Fruit fly (Drosophila melanogaster): ENCODE data around the gene CG10657.

The CG10657 gene

dm6 chr3L:12461953-12462352 lies 35.1 kb downstream of the CG10657 start (continued):
- TF ChIP-seq run (tag; optimal IDR thresholded peaks at IDR 0.05), result no peak
- peak; percentile 80 for TF ChIP-seq grau (tag; optimal IDR thresholded peaks at IDR 0.05)
- peak; percentile 61 for TF ChIP-seq sqz (GFP tag; optimal IDR thresholded peaks at IDR 0.05)
- no peak for TF ChIP-seq CG10274 (GFP tag; optimal IDR thresholded peaks at IDR 0.05)
- no peak for TF ChIP-seq CG17612 (GFP tag; IDR thresholded peaks at IDR 0.05)
- TF ChIP-seq CG6854 (GFP tag; optimal IDR thresholded peaks at IDR 0.05), result no peak
- no peak for TF ChIP-seq ATbp (GFP tag; optimal IDR thresholded peaks at IDR 0.05)
- TF ChIP-seq CG14860 (GFP tag; IDR thresholded peaks at IDR 0.05; ENCODE audit: partially characterized antibody), result no peak
- TF ChIP-seq twi (tag; optimal IDR thresholded peaks at IDR 0.05), result no peak
- no peak for TF ChIP-seq NC2β (GFP tag; optimal IDR thresholded peaks at IDR 0.05)
- TF ChIP-seq ash1 (GFP tag; optimal IDR thresholded peaks at IDR 0.05), result no peak
- no peak for TF ChIP-seq chinmo (GFP tag; IDR thresholded peaks at IDR 0.05; ENCODE audit: partially characterized antibody)
- no peak for TF ChIP-seq CG8388 (GFP tag; optimal IDR thresholded peaks at IDR 0.05)
- 0 out of 3 replicates have a peak, but pooled peaks have one; percentile 23 for TF ChIP-seq row (GFP tag; IDR thresholded peaks at IDR 0.05)
- peak; percentile 10 for TF ChIP-seq kni (GFP tag; optimal IDR thresholded peaks at IDR 0.05)
- no peak for TF ChIP-seq ssp (GFP tag; IDR thresholded peaks at IDR 0.05)
- no peak for TF ChIP-seq CG6791 (GFP tag; IDR thresholded peaks at IDR 0.05; ENCODE audit: partially characterized antibody)
- TF ChIP-seq CG12299 (tag; optimal IDR thresholded peaks at IDR 0.05), result no peak

- TF ChIP-seq Sry-β (GFP tag; optimal IDR thresholded peaks at IDR 0.05), result peak; percentile 49
- TF ChIP-seq CG4707 (GFP tag; optimal IDR thresholded peaks at IDR 0.05), result peak; percentile 47
- TF ChIP-seq BtbVII (GFP tag; optimal IDR thresholded peaks at IDR 0.05), result peak; percentile 50
- no peak for TF ChIP-seq CG34422 (GFP tag; IDR thresholded peaks at IDR 0.05)
- TF ChIP-seq usp (GFP tag; optimal IDR thresholded peaks at IDR 0.05), result no peak
- no peak for TF ChIP-seq pzg (GFP tag; optimal IDR thresholded peaks at IDR 0.05)
- no peak for TF ChIP-seq Rx (GFP tag; IDR thresholded peaks at IDR 0.05)
- TF ChIP-seq lilli (GFP tag; optimal IDR thresholded peaks at IDR 0.05), result peak; percentile 53
- peak; percentile 65 for TF ChIP-seq CG30020 (tag; optimal IDR thresholded peaks at IDR 0.05)
- TF ChIP-seq dan (GFP tag; IDR thresholded peaks at IDR 0.05), result no peak
- TF ChIP-seq CG2875 (GFP tag; optimal IDR thresholded peaks at IDR 0.05), result peak; percentile 70
- TF ChIP-seq CG7963 (GFP tag; IDR thresholded peaks at IDR 0.05; ENCODE audit: partially characterized antibody), result no peak
- TF ChIP-seq CG30431 (GFP tag; optimal IDR thresholded peaks at IDR 0.05), result peak; percentile 56
- TF ChIP-seq CG13894 (tag; optimal IDR thresholded peaks at IDR 0.05), result no peak
- TF ChIP-seq CHES-1-like (GFP tag; optimal IDR thresholded peaks at IDR 0.05), result no peak
- peak; percentile 72 for TF ChIP-seq CG12104 (GFP tag; optimal IDR thresholded peaks at IDR 0.05)
- TF ChIP-seq HHEX (GFP tag; optimal IDR thresholded peaks at IDR 0.05), result peak; percentile 68
- TF ChIP-seq lov (optimal IDR thresholded peaks at IDR 0.05), result no peak
- 0 out of 3 replicates have a peak, but pooled peaks have one; percentile 60 for TF ChIP-seq lov (GFP tag; IDR thresholded peaks at IDR 0.05)
- TF ChIP-seq Rfx (GFP tag; IDR thresholded peaks at IDR 0.05), result no peak
- TF ChIP-seq Xrp1 (GFP tag; IDR thresholded peaks at IDR 0.05), result peak; percentile 81
- 0 out of 2 replicates have a peak, but pooled peaks have one; percentile 24 for TF ChIP-seq CG14667 (GFP tag; IDR thresholded peaks at IDR 0.05)
- 0 out of 2 replicates have a peak, but pooled peaks have one; percentile 16 for TF ChIP-seq Nf-YA (GFP tag; IDR thresholded peaks at IDR 0.05)
- no peak for TF ChIP-seq CG2129 (GFP tag; IDR thresholded peaks at IDR 0.05; ENCODE audit: partially characterized antibody)
- no peak for TF ChIP-seq wek (GFP tag; optimal IDR thresholded peaks at IDR 0.05)
- peak; percentile 42 for TF ChIP-seq caup (GFP tag; optimal IDR thresholded peaks at IDR 0.05; ENCODE audit: severe bottlenecking)
- peak; percentile 11 for TF ChIP-seq CG10565 (GFP tag; optimal IDR thresholded peaks at IDR 0.05)
- TF ChIP-seq CG3281 (GFP tag; optimal IDR thresholded peaks at IDR 0.05), result no peak
- TF ChIP-seq CG32772 (GFP tag; IDR thresholded peaks at IDR 0.05), result peak; percentile 56
- TF ChIP-seq danr (GFP tag; IDR thresholded peaks at IDR 0.05), result peak; percentile 63
- TF ChIP-seq CG10654 (GFP tag; optimal IDR thresholded peaks at IDR 0.05), result peak; percentile 39
These were observed 39.9 kb downstream of the CG10657 start for dm6 chr3L:12456916-12457662.

Measured in whole organism, embryonic.